Worm (Caenorhabditis elegans): ENCODE measurements around the gene F52G3.5.

ce11 chrX:17003473-17004123 is 27.7 kb upstream of the F52G3.5 start:
- no peak for TF ChIP-seq aly-1 (tag; optimal IDR thresholded peaks at IDR 0.05)
- peak; percentile 44 for TF ChIP-seq hmg-4 (GFP tag; optimal IDR thresholded peaks at IDR 0.05)
- TF ChIP-seq tra-4 (tag; optimal IDR thresholded peaks at IDR 0.05), result no peak
- no peak for TF ChIP-seq tbx-37 (GFP tag; conservative IDR thresholded peaks at IDR 0.05)

Data from whole organism, early embryonic.